Worm (Caenorhabditis elegans): ENCODE results near the gene ZK381.2.

Gene ZK381.2

DNA sequence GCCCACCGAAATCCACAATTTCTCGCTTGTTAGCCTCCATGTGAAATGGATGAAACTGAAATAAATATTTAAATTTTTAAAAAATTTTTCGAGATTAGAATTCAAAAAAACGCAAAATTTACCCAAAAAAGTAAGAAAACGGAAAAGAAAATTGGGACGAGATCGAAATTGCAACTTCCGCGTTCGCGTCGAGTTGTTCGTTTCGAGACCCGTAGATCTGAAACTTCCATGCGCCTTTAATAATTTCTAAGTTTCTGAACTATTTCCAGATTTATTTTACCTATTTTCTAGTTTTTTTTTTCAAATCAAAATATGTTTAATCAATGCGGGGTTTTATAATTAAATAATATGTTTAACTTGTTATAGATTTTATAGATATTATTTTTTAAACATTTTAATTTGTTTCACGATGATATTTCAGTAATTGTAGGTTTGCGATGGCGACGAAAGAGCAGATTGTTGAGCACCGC lies 11.8 kb downstream of the ZK381.2 start, which contains the start of the genes pgl-1 and him-3:
TSS of gene pgl-1 (minus strand) at position 230 of the 470 bp plus-strand sequence.
TSS of gene him-3 (plus strand) at position 420 of the 470 bp plus-strand sequence.
- TF ChIP-seq ceh-39 (tag; optimal IDR thresholded peaks at IDR 0.05) (no peak), unc-39 (tag; optimal IDR thresholded peaks at IDR 0.05) (no peak), lsy-2 (tag; optimal IDR thresholded peaks at IDR 0.05) (no peak), sptf-1 (tag; optimal IDR thresholded peaks at IDR 0.05) (no peak), nhr-237 (tag; optimal IDR thresholded peaks at IDR 0.05) (no peak), ztf-11 (tag; optimal IDR thresholded peaks at IDR 0.05) (no peak), unc-120 (tag; optimal IDR thresholded peaks at IDR 0.05; ENCODE audit: poor library complexity, severe bottlenecking) (no peak), flh-1 (GFP tag; optimal IDR thresholded peaks at IDR 0.05) (no peak)

DNA sequence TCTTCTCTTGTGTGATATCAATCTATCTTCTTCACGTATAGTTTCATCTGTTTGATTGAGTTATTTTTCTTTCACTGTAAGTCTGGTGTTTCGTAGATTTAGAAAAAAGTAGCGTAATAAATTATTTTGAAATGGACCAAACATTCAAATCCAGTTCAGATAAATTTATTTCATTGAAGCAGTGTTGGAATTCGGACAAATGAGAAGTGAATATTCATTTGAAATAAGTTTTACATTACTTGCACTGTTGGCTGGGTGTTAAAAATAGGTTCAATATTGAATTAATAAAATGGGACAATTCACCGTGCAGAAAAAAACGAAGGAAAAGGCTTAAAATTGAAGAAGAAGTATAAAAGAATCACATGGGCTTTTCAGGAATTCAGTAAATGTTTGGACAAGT lies 13.3 kb downstream of the ZK381.2 start:
- TF ChIP-seq unc-62 (GFP tag; optimal IDR thresholded peaks at IDR 0.05), result no peak
- no peak for TF ChIP-seq sem-2 (GFP tag; optimal IDR thresholded peaks at IDR 0.05)
- no peak for TF ChIP-seq M03D4.4 (tag; optimal IDR thresholded peaks at IDR 0.05)
- TF ChIP-seq blmp-1 (tag; optimal IDR thresholded peaks at IDR 0.05), result no peak
- no peak for TF ChIP-seq ceh-39 (tag; optimal IDR thresholded peaks at IDR 0.05)

DNA sequence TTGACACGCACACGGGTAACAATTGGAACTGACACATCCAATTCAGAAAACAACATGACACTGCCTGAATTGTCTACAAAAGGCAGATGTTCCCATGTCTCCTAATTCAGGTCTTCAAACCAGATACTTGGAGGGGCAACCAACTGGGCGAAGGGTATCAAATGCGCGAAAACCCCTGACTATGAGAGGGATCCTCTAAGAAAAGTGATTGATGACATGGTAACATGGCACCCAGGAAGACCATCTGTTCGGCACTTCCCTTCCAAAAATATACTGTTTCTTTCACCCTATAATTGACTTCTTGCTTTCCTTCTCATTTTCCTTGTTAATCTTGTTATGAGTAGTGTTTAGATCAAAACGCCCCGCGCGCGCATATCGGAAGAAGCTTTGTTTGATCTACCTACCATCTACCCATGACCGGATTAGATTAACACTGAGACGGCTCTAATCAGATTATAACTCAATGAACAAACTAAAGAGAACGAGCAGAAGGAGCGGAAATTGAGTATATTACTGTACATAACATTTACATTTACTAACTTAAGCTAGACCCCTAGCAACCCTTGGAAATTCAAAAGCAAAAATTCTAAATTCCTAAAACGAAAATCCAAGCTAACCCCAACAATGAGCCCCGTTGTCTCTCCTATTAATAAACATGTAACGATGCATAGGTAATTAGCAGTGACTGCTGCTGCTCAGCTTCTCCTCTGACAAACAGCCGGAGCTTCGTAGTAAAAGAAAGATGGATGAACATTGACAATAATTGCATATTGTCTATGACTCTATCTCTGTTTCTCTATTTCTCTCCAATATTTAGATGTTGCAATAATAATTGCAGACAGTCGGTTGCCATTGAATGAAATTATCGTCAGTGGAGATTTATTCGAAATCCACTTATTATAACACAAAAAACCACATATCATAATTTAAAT lies 19.4 kb downstream of the ZK381.2 start:
- TF ChIP-seq elt-1 (tag; optimal IDR thresholded peaks at IDR 0.05; ENCODE audit: borderline replicate concordance, insufficient read depth), result peak; percentile 53
- TF ChIP-seq nhr-2 (tag; optimal IDR thresholded peaks at IDR 0.05), result no peak
- TF ChIP-seq flh-1 (GFP tag; optimal IDR thresholded peaks at IDR 0.05), result no peak
- peak; percentile 49 for TF ChIP-seq ces-1 (GFP tag; optimal IDR thresholded peaks at IDR 0.05)
- peak; percentile 8 for TF ChIP-seq mls-2 (tag; optimal IDR thresholded peaks at IDR 0.05)
- no peak for TF ChIP-seq unc-120 (tag; optimal IDR thresholded peaks at IDR 0.05; ENCODE audit: poor library complexity, severe bottlenecking)
- TF ChIP-seq ztf-11 (tag; optimal IDR thresholded peaks at IDR 0.05), result peak; percentile 18
- no peak for TF ChIP-seq nhr-28 (tag; optimal IDR thresholded peaks at IDR 0.05)
- peak; percentile 63 for TF ChIP-seq cnd-1 (tag; optimal IDR thresholded peaks at IDR 0.05)
- TF ChIP-seq ceh-43 (GFP tag; optimal IDR thresholded peaks at IDR 0.05), result peak; percentile 51
- peak; percentile 7 for TF ChIP-seq sptf-1 (tag; optimal IDR thresholded peaks at IDR 0.05)
- no peak for TF ChIP-seq mep-1 (tag; optimal IDR thresholded peaks at IDR 0.05)
- TF ChIP-seq snpc-4 (tag; optimal IDR thresholded peaks at IDR 0.05), result no peak
- TF ChIP-seq pha-4 (tag; optimal IDR thresholded peaks at IDR 0.05), result peak; percentile 40
- peak; percentile 40 for TF ChIP-seq unc-62 (GFP tag; optimal IDR thresholded peaks at IDR 0.05)

DNA sequence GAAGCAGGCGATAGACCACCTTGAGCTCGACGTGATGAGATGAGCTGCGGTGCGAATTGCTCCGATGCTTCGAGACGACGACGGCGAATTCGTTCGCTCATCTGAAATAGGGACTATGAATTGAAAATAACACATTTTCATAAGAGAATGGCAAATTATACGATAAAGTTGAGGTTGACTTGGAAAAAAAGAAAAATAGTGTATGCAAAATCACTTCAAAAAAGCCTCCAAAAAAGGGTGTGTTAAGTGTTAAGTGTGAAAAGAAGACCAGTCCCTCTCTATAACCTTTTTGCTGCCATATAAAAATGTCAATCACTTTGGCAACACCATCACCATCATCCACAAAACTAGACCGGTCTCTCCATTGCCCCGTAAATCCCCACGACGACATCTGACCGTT lies 21.5 kb downstream of the ZK381.2 start, which contains the start of gene prkl-1:
TSS of gene prkl-1 (minus strand) at position 101 of the 400 bp plus-strand sequence.
- TF ChIP-seq bed-3 (GFP tag; optimal IDR thresholded peaks at IDR 0.05) (no peak), ceh-39 (tag; optimal IDR thresholded peaks at IDR 0.05) (no peak), lsy-2 (tag; optimal IDR thresholded peaks at IDR 0.05) (no peak)

DNA sequence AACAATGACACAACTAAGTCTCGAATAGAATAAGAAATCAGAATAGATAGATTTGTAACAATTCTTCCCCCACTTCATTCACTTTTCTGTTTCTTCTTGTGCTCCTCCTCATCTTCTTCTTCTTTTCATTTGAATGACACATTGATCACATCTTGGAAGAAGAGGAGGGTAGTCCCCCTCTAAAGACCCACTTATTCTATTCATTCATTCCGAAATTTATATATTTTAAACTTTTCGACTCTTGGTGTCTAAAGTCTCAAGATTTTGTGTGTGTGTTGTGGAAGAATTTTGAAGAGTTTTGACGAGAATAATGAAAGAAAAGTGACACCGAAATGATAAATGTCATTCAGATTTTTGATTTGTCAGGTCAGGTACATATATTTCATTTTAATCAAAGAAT lies 25.8 kb downstream of the ZK381.2 start:
- TF ChIP-seq bed-3 (GFP tag; optimal IDR thresholded peaks at IDR 0.05), result no peak
- TF ChIP-seq unc-62 (GFP tag; optimal IDR thresholded peaks at IDR 0.05), result peak; percentile 64
- TF ChIP-seq unc-120 (tag; optimal IDR thresholded peaks at IDR 0.05; ENCODE audit: poor library complexity, severe bottlenecking), result peak; percentile 30
- no peak for TF ChIP-seq hlh-1 (tag; optimal IDR thresholded peaks at IDR 0.05)
- TF ChIP-seq ces-1 (GFP tag; optimal IDR thresholded peaks at IDR 0.05), result peak; percentile 13
- TF ChIP-seq nhr-237 (tag; optimal IDR thresholded peaks at IDR 0.05), result no peak

DNA sequence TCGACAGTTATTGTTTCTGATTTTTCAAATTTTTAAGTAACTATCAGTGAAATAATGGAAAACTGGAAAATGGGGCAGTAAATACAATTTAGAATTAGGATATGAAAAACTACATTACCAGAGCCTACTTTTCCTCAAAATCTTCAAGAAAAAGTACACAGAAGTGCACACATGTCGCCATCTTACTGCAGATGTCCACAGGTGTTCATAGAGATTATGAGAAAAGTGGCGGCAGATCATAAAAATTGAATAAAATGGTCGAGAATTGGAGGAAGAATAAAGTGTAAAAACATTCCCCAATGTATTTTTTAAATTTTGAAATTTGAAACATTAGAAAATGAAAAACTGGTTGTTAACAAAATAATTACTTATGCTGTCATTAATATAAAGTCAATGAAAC lies 32.6 kb downstream of the ZK381.2 start:
- TF ChIP-seq ztf-11 (tag; optimal IDR thresholded peaks at IDR 0.05), result no peak
- TF ChIP-seq ham-2 (GFP tag; optimal IDR thresholded peaks at IDR 0.05), result no peak
- TF ChIP-seq elt-3 (tag; optimal IDR thresholded peaks at IDR 0.05), result no peak
- TF ChIP-seq lin-32 (GFP tag; optimal IDR thresholded peaks at IDR 0.05), result peak; percentile 91
- TF ChIP-seq tbx-8 (GFP tag; optimal IDR thresholded peaks at IDR 0.05), result no peak
- TF ChIP-seq nhr-237 (tag; optimal IDR thresholded peaks at IDR 0.05), result no peak
- TF ChIP-seq hlh-1 (tag; optimal IDR thresholded peaks at IDR 0.05), result no peak

Data from whole organism, mixed stage, embryonic.